Fruit fly (Drosophila melanogaster) whole organism, embryonic: ENCODE data around the gene CG42324.

Experiments
- Aef1 ChIP-seq: fragments of 200-800 bp; sonication (Bioruptor generic); IDR thresholded peaks from 3 replicates; pipeline ENCODE4 v1.3.6; 2022; ENCODE audit warnings: missing biosample characterization, missing genetic modification characterization
- Bteb2 ChIP-seq: fragments of 200-800 bp; sonication (Bioruptor generic); optimal IDR thresholded peaks from 2 replicates; lab custom pipeline; 2016; ENCODE audit warnings: missing biosample characterization, missing genetic modification characterization
- CG10366 ChIP-seq: fragments of 200-800 bp; sonication (Bioruptor generic); IDR thresholded peaks from 2 replicates; pipeline ENCODE4 v1.3.6; 2022; ENCODE audit warnings: missing biosample characterization, missing genetic modification characterization
- CG10431 ChIP-seq: fragments of 200-800 bp; sonication (Bioruptor generic); optimal IDR thresholded peaks from 3 replicates; lab custom pipeline; 2018; ENCODE audit warnings: missing biosample characterization, mild to moderate bottlenecking, missing genetic modification characterization
- CG11504 ChIP-seq: fragments of 200-800 bp; sonication (Bioruptor generic); optimal IDR thresholded peaks from 3 replicates; lab custom pipeline; 2019; ENCODE audit warnings: missing biosample characterization, mild to moderate bottlenecking, missing genetic modification characterization, moderate library complexity
- CG12659 ChIP-seq: fragments of 200-800 bp; sonication (Bioruptor generic); optimal IDR thresholded peaks from 3 replicates; lab custom pipeline; 2017; ENCODE audit warnings: mild to moderate bottlenecking, missing biosample characterization, missing genetic modification reagents, missing genetic modification characterization
- CG13424 ChIP-seq: fragments of 200-800 bp; sonication (Bioruptor generic); optimal IDR thresholded peaks from 2 replicates; lab custom pipeline; 2019; ENCODE audit warnings: missing biosample characterization, mild to moderate bottlenecking, missing genetic modification characterization, moderate library complexity
- CG14441 ChIP-seq: fragments of 200-800 bp; sonication (Bioruptor generic); IDR thresholded peaks from 2 replicates; pipeline ENCODE4 v1.3.6; 2022; ENCODE audit warnings: missing biosample characterization, missing genetic modification characterization
- CG14710 ChIP-seq: fragments of 200-800 bp; sonication (Bioruptor generic); optimal IDR thresholded peaks from 3 replicates; lab custom pipeline; 2019; ENCODE audit warnings: missing biosample characterization, mild to moderate bottlenecking, missing genetic modification characterization, moderate library complexity
- CG1832 ChIP-seq: fragments of 200-800 bp; sonication (Bioruptor generic); optimal IDR thresholded peaks from 2 replicates; lab custom pipeline; 2017; ENCODE audit warnings: missing biosample characterization, mild to moderate bottlenecking, missing genetic modification characterization, inconsistent platforms
- CG18599 ChIP-seq: fragments of 200-800 bp; sonication (Bioruptor generic); optimal IDR thresholded peaks from 3 replicates; lab custom pipeline; 2017; ENCODE audit warnings: missing biosample characterization, missing genetic modification characterization, mild to moderate bottlenecking, moderate library complexity, missing genetic modification reagents
- CG32767 ChIP-seq: fragments of 200-800 bp; sonication (Bioruptor generic); IDR thresholded peaks from 2 replicates; pipeline ENCODE4 v1.3.6; 2022; ENCODE audit warnings: missing biosample characterization, missing genetic modification characterization
- CG4707 ChIP-seq: fragments of 200-800 bp; sonication (Bioruptor generic); optimal IDR thresholded peaks from 2 replicates; lab custom pipeline; 2018; ENCODE audit warnings: missing biosample characterization, mild to moderate bottlenecking, missing genetic modification characterization, moderate library complexity
- CG7556 ChIP-seq: fragments of 200-800 bp; sonication (Bioruptor generic); optimal IDR thresholded peaks from 2 replicates; lab custom pipeline; 2017; ENCODE audit warnings: missing biosample characterization, mild to moderate bottlenecking, missing genetic modification characterization
- CG9609 ChIP-seq: fragments of 200-800 bp; sonication (Bioruptor generic); optimal IDR thresholded peaks from 3 replicates; lab custom pipeline; 2016; ENCODE audit warnings: missing biosample characterization, missing genetic modification characterization
- D19A ChIP-seq: fragments of 200-800 bp; optimal IDR thresholded peaks from 3 replicates; lab custom pipeline; 2019; ENCODE audit warnings: missing biosample characterization, mild to moderate bottlenecking, missing genetic modification characterization, moderate library complexity
- Dbx ChIP-seq: fragments of 200-800 bp; sonication (Bioruptor generic); IDR thresholded peaks from 3 replicates; pipeline ENCODE4 v1.3.6; 2022; ENCODE audit warnings: missing biosample characterization, missing genetic modification characterization
- Doc2 ChIP-seq: fragments of 200-800 bp; sonication (Bioruptor generic); IDR thresholded peaks from 2 replicates; pipeline ENCODE4 v1.3.6; 2022; ENCODE audit warnings: missing biosample characterization, missing genetic modification characterization
- Doc3 ChIP-seq: fragments of 200-800 bp; sonication (Bioruptor generic); IDR thresholded peaks from 3 replicates; pipeline ENCODE4 v1.3.6; 2022; ENCODE audit warnings: missing biosample characterization, missing genetic modification characterization; ENCODE audit not compliant: partially characterized antibody
- Drgx ChIP-seq: fragments of 200-800 bp; sonication (Bioruptor generic); IDR thresholded peaks from 2 replicates; pipeline ENCODE4 v1.3.6; 2022; ENCODE audit warnings: missing biosample characterization, missing genetic modification characterization
- Ets97D ChIP-seq: fragments of 200-800 bp; sonication (Bioruptor generic); optimal IDR thresholded peaks from 3 replicates; lab custom pipeline; 2016; ENCODE audit warnings: missing biosample characterization, missing genetic modification characterization
- Fer3 ChIP-seq: fragments of 200-800 bp; sonication (Bioruptor generic); optimal IDR thresholded peaks from 2 replicates; lab custom pipeline; 2018; ENCODE audit warnings: missing biosample characterization, mild to moderate bottlenecking, missing genetic modification characterization, moderate library complexity
- H2.0 ChIP-seq: fragments of 200-800 bp; sonication (Bioruptor generic); IDR thresholded peaks from 2 replicates; pipeline ENCODE4 v1.3.6; 2022; ENCODE audit warnings: missing biosample characterization, missing genetic modification characterization
- Hand ChIP-seq: fragments of 200-800 bp; sonication (Bioruptor generic); optimal IDR thresholded peaks from 2 replicates; lab custom pipeline; 2017; ENCODE audit warnings: mild to moderate bottlenecking, missing biosample characterization, missing genetic modification reagents, missing genetic modification characterization
- Hmr ChIP-seq: fragments of 200-800 bp; sonication (Bioruptor generic); optimal IDR thresholded peaks from 3 replicates; lab custom pipeline; 2017; ENCODE audit warnings: mild to moderate bottlenecking, missing biosample characterization, missing genetic modification reagents, missing genetic modification characterization
- Hr51 ChIP-seq, 2 experiments: fragments of 200-800 bp; sonication (Bioruptor generic); optimal IDR thresholded peaks; 2 replicates in 1 of 2; 3 replicates in 1 of 2; lab custom pipeline; 2016 to 2018; ENCODE audit warnings: missing biosample characterization in 2 of 2, missing genetic modification characterization in 2 of 2, mild to moderate bottlenecking in 1 of 2, moderate library complexity in 1 of 2
- MESR4 ChIP-seq: fragments of 200-800 bp; sonication (Bioruptor generic); optimal IDR thresholded peaks from 2 replicates; lab custom pipeline; 2018; ENCODE audit warnings: missing biosample characterization, mild to moderate bottlenecking, missing genetic modification characterization, moderate library complexity
- Meics ChIP-seq: fragments of 200-800 bp; sonication (Bioruptor generic); optimal IDR thresholded peaks from 2 replicates; lab custom pipeline; 2017; ENCODE audit warnings: missing biosample characterization, mild to moderate bottlenecking, missing genetic modification characterization
- Oli ChIP-seq: fragments of 200-800 bp; sonication (Bioruptor generic); optimal IDR thresholded peaks from 2 replicates; lab custom pipeline; 2018; ENCODE audit warnings: missing biosample characterization, mild to moderate bottlenecking, missing genetic modification characterization, moderate library complexity
- Optix ChIP-seq: fragments of 200-800 bp; sonication (Bioruptor generic); IDR thresholded peaks from 3 replicates; pipeline ENCODE4 v1.3.6; 2022; ENCODE audit warnings: missing biosample characterization, missing genetic modification characterization
- Rfx ChIP-seq: fragments of 200-800 bp; sonication (Bioruptor generic); IDR thresholded peaks from 2 replicates; pipeline ENCODE4 v1.3.6; 2022; ENCODE audit warnings: missing biosample characterization, missing genetic modification characterization
- Xbp1 ChIP-seq: fragments of 200-800 bp; sonication (Bioruptor generic); optimal IDR thresholded peaks from 3 replicates; lab custom pipeline; 2016; ENCODE audit warnings: missing biosample characterization, mild to moderate bottlenecking, missing genetic modification characterization
- Xrp1 ChIP-seq: fragments of 200-800 bp; sonication (Bioruptor generic); IDR thresholded peaks from 2 replicates; pipeline ENCODE4 v1.3.6; 2022; ENCODE audit warnings: missing biosample characterization, missing genetic modification characterization
- dmrt99B ChIP-seq: fragments of 200-800 bp; sonication (Bioruptor generic); optimal IDR thresholded peaks from 2 replicates; lab custom pipeline; 2018; ENCODE audit warnings: missing biosample characterization, mild to moderate bottlenecking, missing genetic modification characterization, moderate library complexity
- fd96Cb ChIP-seq: fragments of 200-800 bp; sonication (Bioruptor generic); optimal IDR thresholded peaks from 2 replicates; lab custom pipeline; 2018; ENCODE audit warnings: missing biosample characterization, mild to moderate bottlenecking, missing genetic modification characterization, moderate library complexity
- gce ChIP-seq: fragments of 200-800 bp; sonication (Bioruptor generic); IDR thresholded peaks from 3 replicates; pipeline ENCODE4 v1.3.6; 2022; ENCODE audit warnings: missing biosample characterization, missing genetic modification characterization
- lab ChIP-seq: fragments of 200-800 bp; sonication (Bioruptor generic); optimal IDR thresholded peaks from 3 replicates; lab custom pipeline; 2017; ENCODE audit warnings: missing biosample characterization, missing genetic modification characterization, mild to moderate bottlenecking, moderate library complexity, missing genetic modification reagents
- lbe ChIP-seq: fragments of 200-800 bp; sonication (Bioruptor generic); optimal IDR thresholded peaks from 2 replicates; lab custom pipeline; 2016; ENCODE audit warnings: missing biosample characterization, mild to moderate bottlenecking, missing genetic modification characterization
- nom ChIP-seq: fragments of 200-800 bp; sonication (Bioruptor generic); optimal IDR thresholded peaks from 2 replicates; lab custom pipeline; 2017; ENCODE audit warnings: missing biosample characterization, missing genetic modification characterization, mild to moderate bottlenecking, moderate library complexity, missing genetic modification reagents
- ranshi ChIP-seq: fragments of 200-800 bp; sonication (Bioruptor generic); IDR thresholded peaks from 2 replicates; pipeline ENCODE4 v1.3.6; 2022; ENCODE audit warnings: missing biosample characterization, missing genetic modification characterization
- row ChIP-seq: fragments of 200-800 bp; sonication (Bioruptor generic); IDR thresholded peaks from 3 replicates; pipeline ENCODE4 v1.3.6; 2022; ENCODE audit warnings: missing biosample characterization, missing genetic modification characterization
- sc ChIP-seq, 3 experiments: fragments of >200 bp in 2 of 3; fragments of 200-800 bp in 1 of 3; sonication (Bioruptor generic) in 1 of 3; optimal IDR thresholded peaks; 2 replicates in 2 of 3; 3 replicates in 1 of 3; lab custom pipeline; 2017; ENCODE audit warnings: mild to moderate bottlenecking in 1 of 3, missing biosample characterization in 1 of 3, missing genetic modification characterization in 1 of 3, missing genetic modification reagents in 1 of 3
- seq ChIP-seq: fragments of 200-800 bp; sonication (Bioruptor generic); IDR thresholded peaks from 2 replicates; pipeline ENCODE4 v1.3.6; 2022; ENCODE audit warnings: missing biosample characterization, missing genetic modification characterization
- slbo ChIP-seq: fragments of 200-800 bp; sonication (Bioruptor generic); IDR thresholded peaks from 2 replicates; pipeline ENCODE4 v1.3.6; 2022; ENCODE audit warnings: missing biosample characterization, missing genetic modification characterization
- ssp ChIP-seq: fragments of 200-800 bp; sonication (Bioruptor generic); IDR thresholded peaks from 2 replicates; pipeline ENCODE4 v1.3.6; 2022; ENCODE audit warnings: missing biosample characterization, missing genetic modification characterization
- tio ChIP-seq: fragments of 200-800 bp; sonication (Bioruptor generic); optimal IDR thresholded peaks from 2 replicates; lab custom pipeline; 2017; ENCODE audit warnings: missing biosample characterization, missing genetic modification characterization, inconsistent platforms

CG42324 gene

DNA sequence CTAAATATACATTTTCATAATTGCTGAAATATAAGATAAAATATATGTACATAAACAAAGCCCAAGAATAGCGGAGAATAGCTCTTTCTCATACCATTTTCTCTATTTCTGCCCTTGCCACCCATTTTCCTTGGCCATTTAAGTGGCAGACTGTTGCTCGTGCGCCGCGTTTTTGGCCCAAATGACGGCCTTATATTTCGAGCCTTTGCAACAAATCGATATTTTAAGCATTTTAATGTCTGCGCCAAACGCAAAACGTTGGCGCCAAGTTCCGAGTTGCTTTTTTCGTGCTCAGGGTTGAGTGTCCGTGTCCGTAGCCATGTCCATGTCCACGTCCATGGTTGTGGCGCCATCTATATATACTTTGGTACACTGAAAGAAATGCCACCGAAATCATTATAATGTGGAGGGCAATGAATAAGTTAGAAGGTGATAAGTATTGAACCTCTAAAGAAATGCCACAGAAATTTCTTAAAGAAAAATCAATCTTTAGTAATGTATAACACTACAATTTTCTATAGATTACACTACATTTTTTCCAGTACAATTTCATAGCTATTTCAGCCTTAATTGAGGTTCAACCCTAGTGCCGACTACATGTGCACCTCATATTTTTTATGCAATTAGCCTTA is 20.0 kb downstream of the CG42324 start (continued):
- TF ChIP-seq Meics (GFP tag; lab: Kevin White, UChicago) (peak; percentile 8), ssp (GFP tag; lab: Robert Waterston, UW) (no peak), CG10431 (GFP tag; lab: Kevin White, UChicago) (no peak), CG4707 (GFP tag; lab: Kevin White, UChicago) (no peak), Doc3 (GFP tag; lab: Robert Waterston, UW) (no peak), Hand (GFP tag; lab: Kevin White, UChicago) (peak; percentile 53), nom (GFP tag; lab: Kevin White, UChicago) (no peak), Aef1 (0 out of 3 replicates have a peak, but pooled peaks have one; percentile 11), CG7556 (GFP tag; lab: Kevin White, UChicago) (peak; percentile 50), CG12659 (GFP tag; lab: Kevin White, UChicago) (peak; percentile 3), row (GFP tag; lab: Robert Waterston, UW) (peak; percentile 65), slbo (peak; percentile 54), Xbp1 (GFP tag; lab: Kevin White, UChicago) (peak; percentile 2), seq (GFP tag; lab: Robert Waterston, UW) (peak; percentile 56; the same call in 1 of the 2 replicates), Bteb2 (GFP tag; lab: Kevin White, UChicago) (peak; percentile 5), H2.0 (GFP tag; lab: Robert Waterston, UW) (0 out of 2 replicates have a peak, but pooled peaks have one; percentile 34), CG9609 (GFP tag; lab: Kevin White, UChicago) (no peak), CG1832 (GFP tag; lab: Kevin White, UChicago) (no peak), lab (GFP tag; lab: Kevin White, UChicago) (peak; percentile 58)

- TF ChIP-seq Ets97D (no peak), fd96Cb (tag; lab: Kevin White, UChicago) (peak; percentile 14), CG13424 (tag; lab: Kevin White, UChicago) (peak; percentile 17), gce (0 out of 3 replicates have a peak, but pooled peaks have one; percentile 21), Hr51 (GFP tag; optimal IDR thresholded peaks at IDR 0.05; lab: Kevin White, UChicago) (peak in 1 of 2 experiments; percentile 41), Optix (GFP tag; lab: Robert Waterston, UW) (no peak), Fer3 (peak; percentile 4), Xbp1 (GFP tag; lab: Kevin White, UChicago) (no peak), Oli (tag; lab: Kevin White, UChicago) (peak; percentile 6), Rfx (GFP tag; lab: Robert Waterston, UW) (0 out of 2 replicates have a peak, but pooled peaks have one; percentile 20), Dbx (GFP tag; lab: Robert Waterston, UW) (0 out of 3 replicates have a peak, but pooled peaks have one; percentile 51), Xrp1 (GFP tag; lab: Robert Waterston, UW) (peak; percentile 26; the same call in 1 of the 2 replicates), tio (GFP tag; lab: Kevin White, UChicago) (peak; percentile 11), CG14441 (GFP tag; lab: Robert Waterston, UW) (0 out of 2 replicates have a peak, but pooled peaks have one; percentile 12), D19A (no peak), CG11504 (tag; lab: Kevin White, UChicago) (peak; percentile 53), ranshi (GFP tag; lab: Robert Waterston, UW) (0 out of 2 replicates have a peak, but pooled peaks have one; percentile 26), MESR4 (no peak), CG10366 (GFP tag; lab: Robert Waterston, UW) (no peak), CG32767 (0 out of 2 replicates have a peak, but pooled peaks have one; percentile 17), dmrt99B (tag; lab: Kevin White, UChicago) (peak; percentile 46), sc (optimal IDR thresholded peaks at IDR 0.05; lab: Kevin White, UChicago) (no peak), sc (GFP tag; optimal IDR thresholded peaks at IDR 0.05; lab: Kevin White, UChicago) (no peak), Hmr (GFP tag; lab: Kevin White, UChicago) (peak; percentile 18), CG14710 (no peak), CG18599 (GFP tag; lab: Kevin White, UChicago) (peak; percentile 54), Doc2 (GFP tag; lab: Robert Waterston, UW) (no peak), Drgx (GFP tag; lab: Robert Waterston, UW) (0 out of 2 replicates have a peak, but pooled peaks have one; percentile 22), lbe (no peak), CG12659 (GFP tag; lab: Kevin White, UChicago) (peak; percentile 2)
Observed at dm6 chr3L:3496593-3496992, 24.3 kb downstream of the CG42324 start.
